7 worm cellular contexts compared by ENCODE assay signal in the genomic region with DNA sequence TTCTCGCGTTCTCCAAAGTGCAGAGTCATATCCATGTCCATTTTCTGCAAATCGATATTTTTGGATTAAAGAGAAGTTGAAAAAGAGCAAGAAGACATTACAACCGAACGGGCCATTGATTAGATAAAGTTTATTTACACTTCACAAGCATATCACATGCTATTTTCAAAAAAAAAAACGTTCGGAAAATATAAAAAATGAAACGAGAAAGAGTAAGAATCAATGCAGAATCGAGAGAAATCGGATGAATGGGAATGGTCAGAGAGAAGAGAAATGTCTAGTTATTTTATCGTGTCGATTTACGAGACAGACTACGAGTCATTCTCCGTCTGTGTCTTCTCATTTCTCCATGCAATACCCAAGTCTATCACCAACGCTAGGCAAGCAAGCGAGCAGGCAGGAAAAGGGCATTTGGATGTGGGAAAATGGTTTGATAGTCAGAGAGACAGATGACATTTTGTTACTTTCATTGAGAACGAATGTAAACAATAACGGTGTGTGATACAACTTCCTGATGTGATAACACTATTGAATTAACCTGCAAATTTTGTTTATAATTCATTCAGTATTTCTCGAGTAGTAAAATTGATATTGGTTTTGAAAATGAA.
TF ChIP-seq lines count a peak whose summit lies in the region.

A gene (minus strand): TSS at position 51 of the 608 bp plus-strand sequence.

TF ChIP-seq in whole organism, L1 larva, 84 proteins besides CTCF, POLR2A, EP300 and RAD21 (continues in another document):
- peak; percentile 14 for TF ChIP-seq rnt-1 (tag; optimal IDR thresholded peaks at IDR 0.05; lab: Kevin White, UChicago)
- TF ChIP-seq ceh-8 (GFP tag; optimal IDR thresholded peaks at IDR 0.05; lab: Kevin White, UChicago): no peak
- peak; percentile 38 for TF ChIP-seq snu-23 (GFP tag; optimal IDR thresholded peaks at IDR 0.05; lab: Kevin White, UChicago)
- no peak for TF ChIP-seq ceh-63 (GFP tag; optimal IDR thresholded peaks at IDR 0.05; lab: Kevin White, UChicago)
- TF ChIP-seq nhr-20 (tag; optimal IDR thresholded peaks at IDR 0.05; lab: Kevin White, UChicago): peak; percentile 47
- peak; percentile 81 for TF ChIP-seq lin-14 (GFP tag; optimal IDR thresholded peaks at IDR 0.05; lab: Kevin White, UChicago)
- peak; percentile 12 for TF ChIP-seq mep-1 (tag; optimal IDR thresholded peaks at IDR 0.05; lab: Kevin White, UChicago)
- peak in 1 of 2 experiments; percentile 24 for TF ChIP-seq mdl-1 (tag; optimal IDR thresholded peaks at IDR 0.05; lab: Kevin White, UChicago)
- TF ChIP-seq efl-1 (optimal IDR thresholded peaks at IDR 0.05; lab: Kevin White, UChicago): peak; percentile 5
- no peak for TF ChIP-seq efl-1 (GFP tag; optimal IDR thresholded peaks at IDR 0.05 in 1 of 2; lab: Kevin White, UChicago)
- TF ChIP-seq swsn-7 (tag; optimal IDR thresholded peaks at IDR 0.05; lab: Kevin White, UChicago): no peak
- TF ChIP-seq elt-2 (tag; optimal IDR thresholded peaks at IDR 0.05; lab: Kevin White, UChicago): peak; percentile 30

TF ChIP-seq in whole organism, L2 larva, 48 proteins besides CTCF, POLR2A, EP300 and RAD21 (continues in another document):
- TF ChIP-seq nhr-11 (tag; optimal IDR thresholded peaks at IDR 0.05; lab: Kevin White, UChicago): no peak
- TF ChIP-seq nhr-129 (tag; optimal IDR thresholded peaks at IDR 0.05; lab: Kevin White, UChicago): peak; percentile 51
- peak; percentile 6 for TF ChIP-seq crh-2 (tag; optimal IDR thresholded peaks at IDR 0.05; lab: Kevin White, UChicago)
- TF ChIP-seq ceh-16 (tag; optimal IDR thresholded peaks at IDR 0.05; lab: Kevin White, UChicago): no peak
- no peak for TF ChIP-seq lin-39 (tag; optimal IDR thresholded peaks at IDR 0.05; lab: Kevin White, UChicago)
- no peak for TF ChIP-seq nhr-6 (tag; optimal IDR thresholded peaks at IDR 0.05; lab: Kevin White, UChicago)
- peak; percentile 13 for TF ChIP-seq sma-3 (GFP tag; optimal IDR thresholded peaks at IDR 0.05; lab: Kevin White, UChicago)
- TF ChIP-seq zag-1 (tag; optimal IDR thresholded peaks at IDR 0.05; lab: Kevin White, UChicago): no peak
- peak; percentile 22 for TF ChIP-seq blmp-1 (tag; optimal IDR thresholded peaks at IDR 0.05; lab: Kevin White, UChicago; ENCODE audit: insufficient read depth)
- peak; percentile 66 for TF ChIP-seq fos-1 (tag; optimal IDR thresholded peaks at IDR 0.05; lab: Kevin White, UChicago)
- TF ChIP-seq sma-9 (GFP tag; optimal IDR thresholded peaks at IDR 0.05; lab: Kevin White, UChicago): peak; percentile 30
- TF ChIP-seq sma-9 (tag; optimal IDR thresholded peaks at IDR 0.05; lab: Kevin White, UChicago): no peak

TF ChIP-seq in whole organism, L3 larva, 47 proteins besides CTCF, POLR2A, EP300 and RAD21:
- peak; percentile 4 for TF ChIP-seq nfya-1 (tag; optimal IDR thresholded peaks at IDR 0.05; lab: Kevin White, UChicago; ENCODE audit: insufficient read depth)
- peak; percentile 3 for TF ChIP-seq lin-15B (tag; optimal IDR thresholded peaks at IDR 0.05; lab: Kevin White, UChicago)
- TF ChIP-seq elt-1 (tag; optimal IDR thresholded peaks at IDR 0.05; lab: Kevin White, UChicago): no peak
- peak; percentile 46 for TF ChIP-seq hmg-11 (tag; optimal IDR thresholded peaks at IDR 0.05; lab: Kevin White, UChicago)
- TF ChIP-seq mml-1 (tag; optimal IDR thresholded peaks at IDR 0.05; lab: Kevin White, UChicago): no peak
- peak; percentile 43 for TF ChIP-seq R02D3.7 (tag; optimal IDR thresholded peaks at IDR 0.05; lab: Kevin White, UChicago)
- TF ChIP-seq elt-2 (tag; optimal IDR thresholded peaks at IDR 0.05; lab: Kevin White, UChicago): peak; percentile 73
- peak; percentile 68 for TF ChIP-seq pha-4 (tag; optimal IDR thresholded peaks at IDR 0.05; lab: Kevin White, UChicago)
- TF ChIP-seq egl-5 (tag; optimal IDR thresholded peaks at IDR 0.05; lab: Kevin White, UChicago): peak; percentile 10
- no peak for TF ChIP-seq unc-39 (tag; optimal IDR thresholded peaks at IDR 0.05; lab: Kevin White, UChicago)
- peak; percentile 69 for TF ChIP-seq pqm-1 (tag; optimal IDR thresholded peaks at IDR 0.05; lab: Kevin White, UChicago)
TF ChIP-seq in whole organism, L3 larva: peak in this region for 8.

TF ChIP-seq in whole organism, L4 larva, 104 proteins besides CTCF, POLR2A, EP300 and RAD21 (continues in another document):
- TF ChIP-seq pqm-1 (tag; optimal IDR thresholded peaks at IDR 0.05; lab: Kevin White, UChicago): peak; percentile 81
- peak; percentile 1 for TF ChIP-seq nhr-6 (tag; optimal IDR thresholded peaks at IDR 0.05; lab: Kevin White, UChicago)
- TF ChIP-seq dve-1 (tag; optimal IDR thresholded peaks at IDR 0.05; lab: Kevin White, UChicago; ENCODE audit: insufficient read depth): no peak
- no peak for TF ChIP-seq dmd-9 (GFP tag; IDR thresholded peaks at IDR 0.05; lab: Robert Waterston, UW)
- peak; percentile 49; the same call in 1 of the 2 replicates for TF ChIP-seq php-3 (GFP tag; IDR thresholded peaks at IDR 0.05; lab: Robert Waterston, UW)
- TF ChIP-seq mdl-1 (tag; optimal IDR thresholded peaks at IDR 0.05; lab: Kevin White, UChicago): peak in 1 of 2 experiments; percentile 15
- TF ChIP-seq daf-16 (GFP tag; optimal IDR thresholded peaks at IDR 0.05; lab: Kevin White, UChicago): no peak
- TF ChIP-seq daf-16 (tag; optimal IDR thresholded peaks at IDR 0.05; lab: Kevin White, UChicago): peak; percentile 85
- peak; percentile 34 for TF ChIP-seq R02D3.7 (tag; optimal IDR thresholded peaks at IDR 0.05; lab: Kevin White, UChicago)
- TF ChIP-seq mes-2 (tag; optimal IDR thresholded peaks at IDR 0.05; lab: Kevin White, UChicago; ENCODE audit: poor library complexity, severe bottlenecking): peak; percentile 42
- peak; percentile 53 for TF ChIP-seq nhr-77 (tag; optimal IDR thresholded peaks at IDR 0.05; lab: Kevin White, UChicago)
- no peak for TF ChIP-seq zip-2 (tag; optimal IDR thresholded peaks at IDR 0.05; lab: Kevin White, UChicago)

TF ChIP-seq in whole organism, late embryonic, 69 proteins besides CTCF, POLR2A, EP300 and RAD21:
- TF ChIP-seq ref-2 (tag; optimal IDR thresholded peaks at IDR 0.05; lab: Kevin White, UChicago) (peak; percentile 13), elt-2 (tag; optimal IDR thresholded peaks at IDR 0.05; lab: Kevin White, UChicago) (peak; percentile 52), hlh-30 (tag; optimal IDR thresholded peaks at IDR 0.05; lab: Kevin White, UChicago; ENCODE audit: insufficient read depth) (no peak)

TF ChIP-seq in whole organism, midembryonic, 9 proteins besides CTCF, POLR2A, EP300 and RAD21:
- TF ChIP-seq tab-1 (GFP tag; IDR thresholded peaks at IDR 0.05; lab: Robert Waterston, UW) (0 out of 2 replicates have a peak, but pooled peaks have one; percentile 23), med-1 (GFP tag; optimal IDR thresholded peaks at IDR 0.05; lab: Kevin White, UChicago; ENCODE audit: insufficient read depth) (no peak)

TF ChIP-seq in whole organism, young adult, 124 proteins besides CTCF, POLR2A, EP300 and RAD21:
- TF ChIP-seq lin-54 (GFP tag; optimal IDR thresholded peaks at IDR 0.05; lab: Kevin White, UChicago): no peak
- TF ChIP-seq hmg-1.2 (GFP tag; IDR thresholded peaks at IDR 0.05; lab: Robert Waterston, UW): peak; percentile 46; the same call in 1 of the 2 replicates
- no peak for TF ChIP-seq nhr-90 (tag; optimal IDR thresholded peaks at IDR 0.05; lab: Kevin White, UChicago)
- no peak for TF ChIP-seq repo-1 (tag; optimal IDR thresholded peaks at IDR 0.05; lab: Kevin White, UChicago)
- TF ChIP-seq nhr-80 (tag; optimal IDR thresholded peaks at IDR 0.05; lab: Kevin White, UChicago): peak; percentile 83
